Fruit fly (Drosophila melanogaster) whole organism, prepupa: ENCODE results near the gene Cp7Fb.

Source experiments
- CG10631 ChIP-seq: fragments of 200-800 bp; sonication (Bioruptor generic); optimal IDR thresholded peaks from 2 replicates; lab custom pipeline; 2016; ENCODE audit warnings: missing biosample characterization, missing genetic modification characterization
- CG11294 ChIP-seq: fragments of 200-800 bp; sonication (Bioruptor generic); IDR thresholded peaks from 2 replicates; pipeline ENCODE4 v1.3.6; 2022; ENCODE audit warnings: missing biosample characterization, missing genetic modification characterization
- CG11762 ChIP-seq: fragments of 200-800 bp; sonication (Bioruptor generic); optimal IDR thresholded peaks from 3 replicates; lab custom pipeline; 2016; ENCODE audit warnings: missing biosample characterization, missing genetic modification characterization; ENCODE audit not compliant: insufficient read depth
- CG11902 ChIP-seq: fragments of 200-800 bp; sonication (Bioruptor generic); optimal IDR thresholded peaks from 3 replicates; lab custom pipeline; 2016; ENCODE audit warnings: missing biosample characterization, missing genetic modification characterization
- CG15336 ChIP-seq: fragments of 200-800 bp; sonication (Bioruptor generic); IDR thresholded peaks from 2 replicates; pipeline ENCODE4 v1.3.6; 2022; ENCODE audit warnings: missing biosample characterization, missing genetic modification characterization
- CG1621 ChIP-seq: fragments of 200-800 bp; sonication (Bioruptor generic); optimal IDR thresholded peaks from 3 replicates; lab custom pipeline; 2018; ENCODE audit warnings: missing biosample characterization, mild to moderate bottlenecking, missing genetic modification characterization
- CG16779 ChIP-seq: fragments of 200-800 bp; sonication (Bioruptor generic); optimal IDR thresholded peaks from 3 replicates; lab custom pipeline; 2017; ENCODE audit warnings: missing biosample characterization, mild to moderate bottlenecking, missing genetic modification characterization
- CG31627 ChIP-seq: fragments of 200-800 bp; sonication (Bioruptor generic); optimal IDR thresholded peaks from 3 replicates; lab custom pipeline; 2016; ENCODE audit warnings: missing biosample characterization, missing genetic modification characterization
- CG34406 ChIP-seq: fragments of 200-800 bp; sonication (Bioruptor generic); optimal IDR thresholded peaks from 3 replicates; lab custom pipeline; 2016; ENCODE audit warnings: missing biosample characterization, missing genetic modification characterization
- CG3919 ChIP-seq: fragments of 200-800 bp; sonication (Bioruptor generic); optimal IDR thresholded peaks from 3 replicates; lab custom pipeline; 2016; ENCODE audit warnings: missing biosample characterization, missing genetic modification characterization
- CG6276 ChIP-seq: fragments of 200-800 bp; sonication (Bioruptor generic); optimal IDR thresholded peaks from 2 replicates; lab custom pipeline; 2017; ENCODE audit warnings: missing biosample characterization, mild to moderate bottlenecking, missing genetic modification characterization
- CG8119 ChIP-seq: fragments of 200-800 bp; sonication (Bioruptor generic); IDR thresholded peaks from 3 replicates; pipeline ENCODE4 v1.3.6; 2022; ENCODE audit warnings: missing biosample characterization, missing genetic modification characterization
- CG8319 ChIP-seq: fragments of 200-800 bp; sonication (Bioruptor generic); optimal IDR thresholded peaks from 3 replicates; lab custom pipeline; 2016; ENCODE audit warnings: missing biosample characterization, missing genetic modification characterization
- CG8632 ChIP-seq: fragments of 200-800 bp; sonication (Bioruptor generic); optimal IDR thresholded peaks from 3 replicates; lab custom pipeline; 2016; ENCODE audit warnings: missing biosample characterization, missing genetic modification characterization
- CG9139 ChIP-seq: fragments of 200-800 bp; sonication (Bioruptor generic); optimal IDR thresholded peaks from 3 replicates; lab custom pipeline; 2017; ENCODE audit warnings: missing biosample characterization, mild to moderate bottlenecking, missing genetic modification characterization
- Eip78C ChIP-seq: fragments of 200-800 bp; sonication (Bioruptor generic); peaks from one replicate; lab custom pipeline; 2016; ENCODE audit warnings: missing biosample characterization, missing genetic modification characterization
- Eip93F ChIP-seq: fragments of 200-800 bp; sonication (Bioruptor generic); optimal IDR thresholded peaks from 2 replicates; lab custom pipeline; 2016; ENCODE audit warnings: missing biosample characterization, mild to moderate bottlenecking, missing genetic modification characterization
- Ets21C ChIP-seq: fragments of 200-800 bp; sonication (Bioruptor generic); optimal IDR thresholded peaks from 3 replicates; lab custom pipeline; 2016; ENCODE audit warnings: missing biosample characterization, missing genetic modification characterization
- Gug ChIP-seq: fragments of 200-800 bp; sonication (Bioruptor generic); IDR thresholded peaks from 2 replicates; pipeline ENCODE4 v1.3.6; 2022; ENCODE audit warnings: missing biosample characterization, missing genetic modification characterization
- Hr39 ChIP-seq: fragments of 200-800 bp; sonication (Bioruptor generic); optimal IDR thresholded peaks from 2 replicates; lab custom pipeline; 2016; ENCODE audit warnings: missing biosample characterization, missing genetic modification characterization
- Lpt ChIP-seq: fragments of 200-800 bp; sonication (Bioruptor generic); optimal IDR thresholded peaks from 3 replicates; lab custom pipeline; 2016; ENCODE audit warnings: missing biosample characterization, missing genetic modification characterization
- Met ChIP-seq: fragments of 200-800 bp; sonication (Bioruptor generic); optimal IDR thresholded peaks from 3 replicates; lab custom pipeline; 2016; ENCODE audit warnings: missing biosample characterization, missing genetic modification characterization
- OdsH ChIP-seq: fragments of 200-800 bp; sonication (Bioruptor generic); optimal IDR thresholded peaks from 3 replicates; lab custom pipeline; 2016; ENCODE audit warnings: missing biosample characterization, missing genetic modification characterization
- Smox ChIP-seq: fragments of 200-800 bp; sonication (Bioruptor generic); optimal IDR thresholded peaks from 3 replicates; lab custom pipeline; 2016; ENCODE audit warnings: missing biosample characterization, missing genetic modification characterization
- Sox102F ChIP-seq: fragments of 200-800 bp; sonication (Bioruptor generic); optimal IDR thresholded peaks from 2 replicates; lab custom pipeline; 2016; ENCODE audit warnings: missing biosample characterization, mild to moderate bottlenecking, missing genetic modification characterization
- Sox14 ChIP-seq: fragments of 200-800 bp; sonication (Bioruptor generic); optimal IDR thresholded peaks from 3 replicates; lab custom pipeline; 2016; ENCODE audit warnings: missing biosample characterization, missing genetic modification characterization
- Sox15 ChIP-seq: fragments of 200-800 bp; sonication (Bioruptor generic); optimal IDR thresholded peaks from 3 replicates; lab custom pipeline; 2016; ENCODE audit warnings: missing biosample characterization, missing genetic modification characterization
- cyc ChIP-seq: fragments of 200-800 bp; sonication (Bioruptor generic); optimal IDR thresholded peaks from 3 replicates; lab custom pipeline; 2016; ENCODE audit warnings: missing biosample characterization, missing genetic modification characterization
- dsx ChIP-seq: fragments of 200-800 bp; optimal IDR thresholded peaks from 3 replicates; lab custom pipeline; 2019; ENCODE audit warnings: missing biosample characterization, mild to moderate bottlenecking, missing genetic modification characterization, moderate library complexity; ENCODE audit not compliant: poor library complexity, severe bottlenecking
- eg ChIP-seq: fragments of 200-800 bp; sonication (Bioruptor generic); IDR thresholded peaks from 3 replicates; pipeline ENCODE4 v1.3.6; 2022; ENCODE audit warnings: missing biosample characterization, missing genetic modification characterization
- esn ChIP-seq: fragments of 200-800 bp; sonication (Bioruptor generic); optimal IDR thresholded peaks from 2 replicates; lab custom pipeline; 2016; ENCODE audit warnings: missing biosample characterization, mild to moderate bottlenecking, missing genetic modification characterization, moderate library complexity
- fd59A ChIP-seq: fragments of 200-800 bp; sonication (Bioruptor generic); optimal IDR thresholded peaks from 2 replicates; lab custom pipeline; 2017; ENCODE audit warnings: missing biosample characterization, mild to moderate bottlenecking, missing genetic modification characterization, missing genetic modification reagents
- fd85E ChIP-seq: fragments of 200-800 bp; sonication (Bioruptor generic); optimal IDR thresholded peaks from 3 replicates; lab custom pipeline; 2016; ENCODE audit warnings: missing biosample characterization, missing genetic modification characterization
- fkh ChIP-seq: fragments of 200-800 bp; sonication (Bioruptor generic); optimal IDR thresholded peaks from 3 replicates; lab custom pipeline; 2017; ENCODE audit warnings: missing biosample characterization, mild to moderate bottlenecking, missing genetic modification characterization, moderate library complexity
- lz ChIP-seq: fragments of 200-800 bp; sonication (Bioruptor generic); optimal IDR thresholded peaks from 3 replicates; lab custom pipeline; 2016; ENCODE audit warnings: missing biosample characterization, missing genetic modification characterization
- net ChIP-seq: fragments of 200-800 bp; sonication (Bioruptor generic); optimal IDR thresholded peaks from 3 replicates; lab custom pipeline; 2016; ENCODE audit warnings: missing biosample characterization, missing genetic modification characterization
- pdm3 ChIP-seq: fragments of 200-800 bp; sonication (Bioruptor generic); optimal IDR thresholded peaks from 3 replicates; lab custom pipeline; 2016; ENCODE audit warnings: missing biosample characterization, missing genetic modification characterization
- spab ChIP-seq: fragments of 200-800 bp; sonication (Bioruptor generic); optimal IDR thresholded peaks from 2 replicates; lab custom pipeline; 2017; ENCODE audit warnings: missing biosample characterization, mild to moderate bottlenecking, missing genetic modification characterization, missing genetic modification reagents
- ss ChIP-seq, 2 experiments: fragments of 200-800 bp; sonication (Bioruptor generic); optimal IDR thresholded peaks; 2 replicates in 1 of 2; 3 replicates in 1 of 2; lab custom pipeline; 2017 to 2018; ENCODE audit warnings: mild to moderate bottlenecking in 2 of 2, missing biosample characterization in 2 of 2, missing genetic modification characterization in 2 of 2, moderate library complexity in 1 of 2
- svp ChIP-seq: fragments of 200-800 bp; sonication (Bioruptor generic); peaks from one replicate; lab custom pipeline; 2016; ENCODE audit warnings: missing biosample characterization, missing genetic modification characterization
- topi ChIP-seq: fragments of 200-800 bp; sonication (Bioruptor generic); optimal IDR thresholded peaks from 3 replicates; lab custom pipeline; 2016; ENCODE audit warnings: missing biosample characterization, missing genetic modification characterization
- vri ChIP-seq: fragments of 200-800 bp; sonication (Bioruptor generic); optimal IDR thresholded peaks from 3 replicates; lab custom pipeline; 2016; ENCODE audit warnings: missing biosample characterization, mild to moderate bottlenecking, missing genetic modification characterization

Cp7Fb gene

DNA sequence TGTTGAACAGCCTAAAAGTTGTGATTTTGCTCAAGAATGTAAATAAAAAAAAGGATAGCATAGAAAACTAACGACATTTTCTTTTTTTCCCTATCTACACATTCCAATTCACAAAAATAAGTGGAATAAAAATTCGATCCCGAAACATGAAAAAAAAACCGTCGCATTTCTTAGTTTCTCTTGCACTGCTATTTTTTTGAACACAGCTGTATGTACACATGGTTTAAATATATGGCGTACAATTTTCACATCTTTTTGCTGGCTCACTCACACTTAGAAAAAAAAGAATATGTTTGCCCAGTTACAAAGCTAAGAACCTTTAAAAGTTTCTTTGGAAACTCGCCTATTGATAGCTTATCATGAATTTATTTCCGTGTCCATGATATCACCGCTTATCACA is 13.4 kb upstream of the Cp7Fb start:
- no peak for TF ChIP-seq eg (GFP tag; lab: Robert Waterston, UW)
- no peak for TF ChIP-seq fd59A (GFP tag; lab: Kevin White, UChicago)
- no peak for TF ChIP-seq CG11902
- TF ChIP-seq esn (GFP tag; lab: Kevin White, UChicago): peak; percentile 19
- TF ChIP-seq lz: no peak
- no peak for TF ChIP-seq CG15336
- TF ChIP-seq CG10631 (GFP tag; lab: Kevin White, UChicago): no peak
- TF ChIP-seq net (GFP tag; lab: Kevin White, UChicago): no peak
- no peak for TF ChIP-seq CG34406 (GFP tag; lab: Kevin White, UChicago)
- no peak for TF ChIP-seq Sox14 (GFP tag; lab: Kevin White, UChicago)
- TF ChIP-seq CG31627 (GFP tag; lab: Kevin White, UChicago): peak; percentile 2
- TF ChIP-seq Smox (GFP tag; lab: Kevin White, UChicago): no peak
- no peak for TF ChIP-seq topi (GFP tag; lab: Kevin White, UChicago)
- TF ChIP-seq svp (GFP tag; lab: Kevin White, UChicago): peak; percentile 64
- TF ChIP-seq CG8319 (GFP tag; lab: Kevin White, UChicago): no peak
- no peak for TF ChIP-seq CG6276 (GFP tag; lab: Kevin White, UChicago)
- TF ChIP-seq Gug (GFP tag; lab: Robert Waterston, UW): no peak
- TF ChIP-seq Ets21C (GFP tag; lab: Kevin White, UChicago): no peak
- no peak for TF ChIP-seq CG11294
- no peak for TF ChIP-seq CG8632
- no peak for TF ChIP-seq CG11762

DNA sequence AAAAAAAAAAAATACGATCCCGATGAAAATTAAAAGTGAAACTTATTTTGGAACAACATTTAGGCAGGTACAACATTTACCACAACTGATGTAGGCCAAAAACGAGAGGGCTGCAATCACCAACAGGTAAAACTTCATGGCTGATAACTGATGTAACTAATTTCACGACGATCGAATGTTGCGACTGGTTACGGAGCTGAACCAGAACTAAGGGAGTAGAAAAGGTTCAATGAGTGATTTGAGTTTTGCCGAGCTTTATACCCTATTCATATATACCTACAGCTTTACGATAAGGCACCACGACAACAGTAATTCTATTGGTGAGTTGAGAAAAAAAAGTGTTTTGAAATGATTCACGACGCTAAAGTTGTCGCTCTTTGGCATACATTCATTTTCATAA is 13.0 kb upstream of the Cp7Fb start, which contains the start of gene CG15347:
Gene CG15347 (minus strand): TSS at position 213 of the 400 bp plus-strand sequence.
- TF ChIP-seq eg (GFP tag; lab: Robert Waterston, UW) (no peak), OdsH (GFP tag; lab: Kevin White, UChicago) (no peak), cyc (GFP tag; lab: Kevin White, UChicago) (no peak), CG31627 (GFP tag; lab: Kevin White, UChicago) (no peak), Sox14 (GFP tag; lab: Kevin White, UChicago) (no peak), CG15336 (no peak), Eip93F (GFP tag; lab: Kevin White, UChicago) (no peak), Eip78C (GFP tag; lab: Kevin White, UChicago) (peak; percentile 21), CG9139 (GFP tag; lab: Kevin White, UChicago) (no peak), vri (GFP tag; lab: Kevin White, UChicago) (peak; percentile 78), CG8119 (no peak)

DNA sequence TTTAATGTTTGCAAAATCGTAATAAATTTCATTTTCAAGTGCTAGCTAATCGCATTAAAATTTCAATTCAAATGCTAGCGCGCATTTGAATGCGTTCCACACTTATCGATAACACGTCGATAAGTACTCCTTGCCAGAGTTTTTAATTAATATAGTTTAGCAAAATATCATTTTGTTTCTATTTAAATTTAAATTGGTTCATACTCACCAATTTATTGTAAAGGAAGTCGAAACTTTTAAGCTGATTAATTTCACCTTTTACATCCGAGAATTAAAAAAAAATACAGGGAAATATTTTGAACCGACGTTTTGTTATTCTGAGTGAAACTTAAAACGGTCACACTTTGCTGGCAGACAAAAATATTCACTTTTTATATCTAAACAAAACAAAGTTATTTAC is 12.5 kb upstream of the Cp7Fb start, which contains the start of gene Es2:
Gene Es2 (plus strand): TSS at position 333 of the 400 bp plus-strand sequence.
- TF ChIP-seq Sox15 (GFP tag; lab: Kevin White, UChicago): no peak

DNA sequence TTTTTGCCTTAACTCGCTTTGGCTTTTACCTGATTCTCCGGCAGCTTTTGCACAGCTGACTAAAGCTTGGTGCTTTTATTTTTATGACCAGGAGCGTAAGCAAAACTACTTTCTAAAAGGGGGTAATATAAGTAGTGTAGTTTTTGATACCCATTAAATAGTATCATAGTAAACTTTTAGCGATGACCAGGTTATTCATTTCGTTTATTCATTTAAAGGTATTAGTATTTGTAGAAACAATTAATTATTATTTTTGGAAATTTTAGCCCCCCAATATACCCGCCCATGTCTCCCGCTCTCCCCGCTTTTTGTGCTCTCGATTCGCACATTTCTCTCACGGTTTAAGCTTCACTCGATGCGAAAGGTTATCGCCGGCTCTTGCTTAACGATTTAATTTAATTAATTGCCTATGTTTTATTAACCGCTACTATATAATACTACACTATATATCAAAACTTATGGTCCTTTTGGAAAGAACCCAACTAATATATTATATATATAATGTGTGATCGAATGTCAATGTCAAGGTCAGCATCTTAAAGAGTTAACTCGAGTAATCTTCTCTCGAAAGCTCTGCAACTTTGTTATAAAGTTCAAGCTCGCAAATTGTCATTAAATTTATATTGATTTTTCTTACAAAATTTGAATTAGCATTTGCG is 9.1 kb upstream of the Cp7Fb start, which contains the start of gene Sptr:
Gene Sptr (minus strand): TSS at position 61 of the 659 bp plus-strand sequence.
- peak; percentile 92 to 96 for TF ChIP-seq ss (GFP tag; optimal IDR thresholded peaks at IDR 0.05; lab: Kevin White, UChicago)
- peak; percentile 94 for TF ChIP-seq dsx (GFP tag; lab: Kevin White, UChicago)
- TF ChIP-seq fd85E (GFP tag; lab: Kevin White, UChicago): peak; percentile 88
- peak; percentile 92 for TF ChIP-seq CG16779 (tag; lab: Kevin White, UChicago)
- peak; percentile 86 for TF ChIP-seq CG11902
- peak; percentile 91 for TF ChIP-seq CG1621
- peak; percentile 92 for TF ChIP-seq CG10631 (GFP tag; lab: Kevin White, UChicago)
- TF ChIP-seq OdsH (GFP tag; lab: Kevin White, UChicago): peak; percentile 93
- peak; percentile 99 for TF ChIP-seq Eip78C (GFP tag; lab: Kevin White, UChicago)
- peak; percentile 95 for TF ChIP-seq pdm3
- peak; percentile 89 for TF ChIP-seq spab (GFP tag; lab: Kevin White, UChicago)
- TF ChIP-seq Hr39 (GFP tag; lab: Kevin White, UChicago): peak; percentile 90
- peak; percentile 98 for TF ChIP-seq svp (GFP tag; lab: Kevin White, UChicago)
- peak; percentile 96 for TF ChIP-seq lz
- peak; percentile 97 for TF ChIP-seq esn (GFP tag; lab: Kevin White, UChicago)
- peak; percentile 92 for TF ChIP-seq CG9139 (GFP tag; lab: Kevin White, UChicago)
- TF ChIP-seq fkh (GFP tag; lab: Kevin White, UChicago): no peak
- peak; percentile 89 for TF ChIP-seq fd59A (GFP tag; lab: Kevin White, UChicago)
- peak; percentile 93 for TF ChIP-seq vri (GFP tag; lab: Kevin White, UChicago)
- TF ChIP-seq topi (GFP tag; lab: Kevin White, UChicago): peak; percentile 96
- peak; percentile 96 for TF ChIP-seq Met
- TF ChIP-seq Sox102F (GFP tag; lab: Kevin White, UChicago): peak; percentile 94
- peak; percentile 94 for TF ChIP-seq CG6276 (GFP tag; lab: Kevin White, UChicago)
- peak; percentile 92 for TF ChIP-seq Sox14 (GFP tag; lab: Kevin White, UChicago)
- TF ChIP-seq Lpt (GFP tag; lab: Kevin White, UChicago): peak; percentile 93
- peak; percentile 96 for TF ChIP-seq CG15336
- TF ChIP-seq Eip93F (GFP tag; lab: Kevin White, UChicago): peak; percentile 82
- TF ChIP-seq Gug (GFP tag; lab: Robert Waterston, UW): peak; percentile 91
- peak; percentile 95 for TF ChIP-seq CG3919 (GFP tag; lab: Kevin White, UChicago)
